1 fruit fly cellular context compared by ENCODE assay signal in genomic region chr3R:13453955-13454354, dm6.
TF ChIP-seq lines count a peak whose summit lies in the region.

No protein-coding gene starts in this region.

TF ChIP-seq in whole organism, embryonic, 481 proteins besides CTCF, POLR2A, EP300 and RAD21 (continued from another document and continues in another):
- TF ChIP-seq Doc2 (GFP tag; IDR thresholded peaks at IDR 0.05; lab: Robert Waterston, UW) (no peak), CG9932 (GFP tag; IDR thresholded peaks at IDR 0.05; lab: Robert Waterston, UW) (peak; percentile 90), zfh2 (GFP tag; optimal IDR thresholded peaks at IDR 0.05; lab: Kevin White, UChicago) (peak; percentile 59), tll (GFP tag; optimal IDR thresholded peaks at IDR 0.05; lab: Kevin White, UChicago) (no peak), CG8944 (GFP tag; optimal IDR thresholded peaks at IDR 0.05; lab: Kevin White, UChicago) (peak; percentile 32), gro (GFP tag; optimal IDR thresholded peaks at IDR 0.05; lab: Kevin White, UChicago) (peak; percentile 77), Meics (GFP tag; optimal IDR thresholded peaks at IDR 0.05; lab: Kevin White, UChicago) (peak; percentile 81), CG10366 (GFP tag; IDR thresholded peaks at IDR 0.05; lab: Robert Waterston, UW) (peak; percentile 67), ttk (GFP tag; IDR thresholded peaks at IDR 0.05; lab: Robert Waterston, UW) (peak; percentile 39), CG9609 (GFP tag; optimal IDR thresholded peaks at IDR 0.05; lab: Kevin White, UChicago) (peak; percentile 31), CG11696 (GFP tag; IDR thresholded peaks at IDR 0.05; lab: Robert Waterston, UW) (0 out of 2 replicates have a peak, but pooled peaks have one; percentile 48), CG1792 (GFP tag; optimal IDR thresholded peaks at IDR 0.05; lab: Kevin White, UChicago) (no peak), CG11504 (tag; optimal IDR thresholded peaks at IDR 0.05; lab: Kevin White, UChicago) (no peak), B-H1 (GFP tag; IDR thresholded peaks at IDR 0.05; lab: Robert Waterston, UW) (peak; percentile 57), CG1602 (GFP tag; optimal IDR thresholded peaks at IDR 0.05; lab: Kevin White, UChicago) (peak; percentile 49), NK7.1 (GFP tag; optimal IDR thresholded peaks at IDR 0.05; lab: Kevin White, UChicago) (no peak), pho (GFP tag; optimal IDR thresholded peaks at IDR 0.05; lab: Kevin White, UChicago) (peak; percentile 49), Dad (GFP tag; optimal IDR thresholded peaks at IDR 0.05; lab: Kevin White, UChicago) (no peak), Hr51 (GFP tag; optimal IDR thresholded peaks at IDR 0.05; lab: Kevin White, UChicago) (peak in 1 of 2 experiments; percentile 67), mirr (GFP tag; optimal IDR thresholded peaks at IDR 0.05; lab: Kevin White, UChicago) (no peak), tap (tag; optimal IDR thresholded peaks at IDR 0.05; lab: Kevin White, UChicago) (no peak), sens (GFP tag; lab: Kevin White, UChicago) (peak; percentile 90), HLH4C (GFP tag; IDR thresholded peaks at IDR 0.05; lab: Robert Waterston, UW; ENCODE audit: partially characterized antibody) (no peak), CG7745 (tag; optimal IDR thresholded peaks at IDR 0.05; lab: Kevin White, UChicago) (no peak), CG13624 (GFP tag; optimal IDR thresholded peaks at IDR 0.05; lab: Kevin White, UChicago) (peak; percentile 67), CG17361 (GFP tag; IDR thresholded peaks at IDR 0.05; lab: Robert Waterston, UW) (peak; percentile 67), lab (GFP tag; optimal IDR thresholded peaks at IDR 0.05; lab: Kevin White, UChicago) (peak; percentile 81), Blimp-1 (GFP tag; optimal IDR thresholded peaks at IDR 0.05; lab: Kevin White, UChicago) (peak; percentile 80), CG30020 (tag; optimal IDR thresholded peaks at IDR 0.05; lab: Kevin White, UChicago) (no peak), TFAM (GFP tag; optimal IDR thresholded peaks at IDR 0.05; lab: Kevin White, UChicago) (no peak), tna (GFP tag; IDR thresholded peaks at IDR 0.05; lab: Robert Waterston, UW; ENCODE audit: partially characterized antibody) (no peak), gcm2 (GFP tag; optimal IDR thresholded peaks at IDR 0.05; lab: Kevin White, UChicago) (peak; percentile 40), Ssrp (tag; optimal IDR thresholded peaks at IDR 0.05; lab: Kevin White, UChicago) (peak; percentile 67), CG12942 (GFP tag; optimal IDR thresholded peaks at IDR 0.05; lab: Kevin White, UChicago) (peak; percentile 22), CG16813 (GFP tag; IDR thresholded peaks at IDR 0.05; lab: Robert Waterston, UW; ENCODE audit: partially characterized antibody) (no peak), Dp (GFP tag; optimal IDR thresholded peaks at IDR 0.05; lab: Kevin White, UChicago) (no peak), Deaf1 (tag; optimal IDR thresholded peaks at IDR 0.05; lab: Kevin White, UChicago) (no peak), D (optimal IDR thresholded peaks at IDR 0.05; lab: Kevin White, UChicago) (no peak), D (GFP tag; optimal IDR thresholded peaks at IDR 0.05; lab: Kevin White, UChicago) (peak; percentile 49), NC2α (GFP tag; optimal IDR thresholded peaks at IDR 0.05; lab: Kevin White, UChicago) (no peak), Sin3A (optimal IDR thresholded peaks at IDR 0.05; lab: Kevin White, UChicago) (no peak), br (optimal IDR thresholded peaks at IDR 0.05; lab: Kevin White, UChicago) (no peak), Dip2 (GFP tag; IDR thresholded peaks at IDR 0.05; lab: Robert Waterston, UW) (no peak), ro (GFP tag; IDR thresholded peaks at IDR 0.05; lab: Robert Waterston, UW) (no peak), Dll (GFP tag; IDR thresholded peaks at IDR 0.05; lab: Robert Waterston, UW; ENCODE audit: partially characterized antibody) (no peak), dysf (GFP tag; IDR thresholded peaks at IDR 0.05; lab: Robert Waterston, UW) (peak; percentile 87), Xbp1 (GFP tag; optimal IDR thresholded peaks at IDR 0.05; lab: Kevin White, UChicago) (peak; percentile 64), zen2 (GFP tag; IDR thresholded peaks at IDR 0.05; lab: Robert Waterston, UW; ENCODE audit: partially characterized antibody) (no peak), ara (GFP tag; IDR thresholded peaks at IDR 0.05; lab: Robert Waterston, UW) (no peak), bab2 (GFP tag; optimal IDR thresholded peaks at IDR 0.05; lab: Kevin White, UChicago) (peak; percentile 67), CG6813 (GFP tag; optimal IDR thresholded peaks at IDR 0.05; lab: Kevin White, UChicago) (peak; percentile 30), BtbVII (GFP tag; optimal IDR thresholded peaks at IDR 0.05; lab: Kevin White, UChicago) (peak; percentile 66), ems (GFP tag; optimal IDR thresholded peaks at IDR 0.05; lab: Kevin White, UChicago) (peak; percentile 12), chinmo (GFP tag; IDR thresholded peaks at IDR 0.05; lab: Robert Waterston, UW; ENCODE audit: partially characterized antibody) (no peak), CG2678 (tag; optimal IDR thresholded peaks at IDR 0.05; lab: Kevin White, UChicago) (peak; percentile 87), vvl (GFP tag; IDR thresholded peaks at IDR 0.05; lab: Robert Waterston, UW) (peak; percentile 88), Fer1 (GFP tag; optimal IDR thresholded peaks at IDR 0.05; lab: Kevin White, UChicago) (no peak), ci (GFP tag; IDR thresholded peaks at IDR 0.05; lab: Robert Waterston, UW) (peak; percentile 57; the same call in 1 of the 3 replicates), bcd (GFP tag; optimal IDR thresholded peaks at IDR 0.05; lab: Kevin White, UChicago) (peak; percentile 73), nerfin-2 (GFP tag; IDR thresholded peaks at IDR 0.05; lab: Robert Waterston, UW; ENCODE audit: partially characterized antibody) (no peak), tx (GFP tag; optimal IDR thresholded peaks at IDR 0.05; lab: Kevin White, UChicago) (peak; percentile 35), Kr (GFP tag; optimal IDR thresholded peaks at IDR 0.05; lab: Kevin White, UChicago) (no peak), CG5245 (GFP tag; optimal IDR thresholded peaks at IDR 0.05; lab: Kevin White, UChicago) (peak; percentile 13), Ada2b (GFP tag; IDR thresholded peaks at IDR 0.05; lab: Robert Waterston, UW) (peak; percentile 76), ssp (GFP tag; IDR thresholded peaks at IDR 0.05; lab: Robert Waterston, UW) (peak; percentile 65), trem (tag; optimal IDR thresholded peaks at IDR 0.05; lab: Kevin White, UChicago) (peak; percentile 26), Scr (GFP tag; IDR thresholded peaks at IDR 0.05; lab: Robert Waterston, UW; ENCODE audit: partially characterized antibody) (no peak), bigmax (GFP tag; optimal IDR thresholded peaks at IDR 0.05; lab: Kevin White, UChicago) (no peak), Rfx (GFP tag; IDR thresholded peaks at IDR 0.05; lab: Robert Waterston, UW) (peak; percentile 88), Dek (tag; optimal IDR thresholded peaks at IDR 0.05; lab: Kevin White, UChicago) (peak; percentile 75), CG10543 (GFP tag; optimal IDR thresholded peaks at IDR 0.05; lab: Kevin White, UChicago) (peak; percentile 13), CoRest (tag; optimal IDR thresholded peaks at IDR 0.05; lab: Kevin White, UChicago) (peak; percentile 75), Atf6 (GFP tag; IDR thresholded peaks at IDR 0.05; lab: Robert Waterston, UW) (peak; percentile 73; the same call in 1 of the 2 replicates), CG18476 (GFP tag; optimal IDR thresholded peaks at IDR 0.05; lab: Kevin White, UChicago) (peak; percentile 60), CG16863 (GFP tag; optimal IDR thresholded peaks at IDR 0.05; lab: Kevin White, UChicago) (peak; percentile 46), HLH54F (GFP tag; optimal IDR thresholded peaks at IDR 0.05; lab: Kevin White, UChicago) (peak; percentile 58), wek (GFP tag; optimal IDR thresholded peaks at IDR 0.05; lab: Kevin White, UChicago) (no peak), gce (GFP tag; IDR thresholded peaks at IDR 0.05; lab: Robert Waterston, UW) (no peak), gsb (GFP tag; IDR thresholded peaks at IDR 0.05; lab: Robert Waterston, UW) (peak; percentile 80), sob (GFP tag; IDR thresholded peaks at IDR 0.05; lab: Robert Waterston, UW) (peak; percentile 64), CG6654 (GFP tag; optimal IDR thresholded peaks at IDR 0.05; lab: Kevin White, UChicago) (peak; percentile 13), Eip74EF (GFP tag; optimal IDR thresholded peaks at IDR 0.05; lab: Kevin White, UChicago) (peak in 1 of 2 experiments; percentile 59), stwl (tag; optimal IDR thresholded peaks at IDR 0.05; lab: Kevin White, UChicago) (no peak), CG7372 (GFP tag; IDR thresholded peaks at IDR 0.05; lab: Robert Waterston, UW) (peak; percentile 56), CG3407 (GFP tag; optimal IDR thresholded peaks at IDR 0.05; lab: Kevin White, UChicago) (peak; percentile 21), schlank (tag; optimal IDR thresholded peaks at IDR 0.05; lab: Kevin White, UChicago) (peak; percentile 35), Drgx (GFP tag; IDR thresholded peaks at IDR 0.05; lab: Robert Waterston, UW) (no peak), sr (GFP tag; IDR thresholded peaks at IDR 0.05; lab: Robert Waterston, UW) (no peak), repo (GFP tag; optimal IDR thresholded peaks at IDR 0.05; lab: Kevin White, UChicago) (no peak), CG3838 (GFP tag; optimal IDR thresholded peaks at IDR 0.05; lab: Kevin White, UChicago) (no peak), lola (GFP tag; optimal IDR thresholded peaks at IDR 0.05; lab: Kevin White, UChicago) (peak in 1 of 3 experiments; percentile 49), prd (optimal IDR thresholded peaks at IDR 0.05; lab: Kevin White, UChicago) (no peak), prd (GFP tag; IDR thresholded peaks at IDR 0.05; lab: Robert Waterston, UW) (peak; percentile 69), ind (GFP tag; optimal IDR thresholded peaks at IDR 0.05; lab: Kevin White, UChicago) (peak; percentile 53), cg (GFP tag; optimal IDR thresholded peaks at IDR 0.05; lab: Kevin White, UChicago) (no peak), pnt (GFP tag; optimal IDR thresholded peaks at IDR 0.05; lab: Kevin White, UChicago) (peak; percentile 36), her (GFP tag; optimal IDR thresholded peaks at IDR 0.05; lab: Kevin White, UChicago) (no peak), CG17186 (GFP tag; optimal IDR thresholded peaks at IDR 0.05; lab: Kevin White, UChicago) (no peak), CG13424 (tag; optimal IDR thresholded peaks at IDR 0.05; lab: Kevin White, UChicago) (peak; percentile 64), CG7271 (tag; optimal IDR thresholded peaks at IDR 0.05; lab: Kevin White, UChicago) (no peak), Chrac-16 (GFP tag; optimal IDR thresholded peaks at IDR 0.05; lab: Kevin White, UChicago) (peak; percentile 63), CG16779 (GFP tag; IDR thresholded peaks at IDR 0.05; lab: Robert Waterston, UW) (peak; percentile 56; the same call in 1 of the 2 replicates), ase (GFP tag; IDR thresholded peaks at IDR 0.05; lab: Robert Waterston, UW) (peak; percentile 33; the same call in 2 of the 3 replicates), CG33213 (GFP tag; optimal IDR thresholded peaks at IDR 0.05; lab: Kevin White, UChicago) (no peak), btn (GFP tag; optimal IDR thresholded peaks at IDR 0.05; lab: Kevin White, UChicago) (no peak), Poxn (GFP tag; IDR thresholded peaks at IDR 0.05; lab: Robert Waterston, UW) (no peak), run (tag; optimal IDR thresholded peaks at IDR 0.05; lab: Kevin White, UChicago) (peak; percentile 2), gcm (GFP tag; optimal IDR thresholded peaks at IDR 0.05; lab: Kevin White, UChicago) (peak; percentile 32), cwo (GFP tag; optimal IDR thresholded peaks at IDR 0.05; lab: Kevin White, UChicago) (peak; percentile 67), grau (tag; optimal IDR thresholded peaks at IDR 0.05; lab: Kevin White, UChicago) (peak; percentile 80), CG6854 (GFP tag; optimal IDR thresholded peaks at IDR 0.05; lab: Kevin White, UChicago) (peak; percentile 35), CG15514 (GFP tag; optimal IDR thresholded peaks at IDR 0.05; lab: Kevin White, UChicago) (peak; percentile 53), Tbp (GFP tag; optimal IDR thresholded peaks at IDR 0.05; lab: Kevin White, UChicago) (no peak), fu2 (GFP tag; optimal IDR thresholded peaks at IDR 0.05; lab: Kevin White, UChicago) (peak; percentile 23), hbn (GFP tag; IDR thresholded peaks at IDR 0.05; lab: Robert Waterston, UW; ENCODE audit: partially characterized antibody) (no peak), Hmr (GFP tag; optimal IDR thresholded peaks at IDR 0.05; lab: Kevin White, UChicago) (peak; percentile 73), inv (GFP tag; IDR thresholded peaks at IDR 0.05; lab: Robert Waterston, UW; ENCODE audit: partially characterized antibody) (no peak), pros (GFP tag; optimal IDR thresholded peaks at IDR 0.05; lab: Kevin White, UChicago) (no peak), CG1647 (GFP tag; optimal IDR thresholded peaks at IDR 0.05; lab: Kevin White, UChicago) (peak; percentile 52), tio (GFP tag; optimal IDR thresholded peaks at IDR 0.05; lab: Kevin White, UChicago) (peak; percentile 30), Hand (GFP tag; optimal IDR thresholded peaks at IDR 0.05; lab: Kevin White, UChicago) (no peak), CHES-1-like (GFP tag; optimal IDR thresholded peaks at IDR 0.05; lab: Kevin White, UChicago) (peak; percentile 36), sim (GFP tag; IDR thresholded peaks at IDR 0.05; lab: Robert Waterston, UW) (no peak), chm (GFP tag; IDR thresholded peaks at IDR 0.05; lab: Robert Waterston, UW) (peak; percentile 58; the same call in 1 of the 2 replicates), danr (GFP tag; IDR thresholded peaks at IDR 0.05; lab: Robert Waterston, UW) (peak; percentile 44), YL-1 (GFP tag; optimal IDR thresholded peaks at IDR 0.05; lab: Kevin White, UChicago) (no peak), CrebB (tag; optimal IDR thresholded peaks at IDR 0.05; lab: Kevin White, UChicago) (peak; percentile 20), Neu2 (GFP tag; optimal IDR thresholded peaks at IDR 0.05; lab: Kevin White, UChicago; ENCODE audit: borderline replicate concordance) (no peak), CG3726 (GFP tag; IDR thresholded peaks at IDR 0.05; lab: Robert Waterston, UW) (0 out of 3 replicates have a peak, but pooled peaks have one; percentile 62), Ets65A (GFP tag; lab: Kevin White, UChicago) (peak; percentile 46), sug (tag; optimal IDR thresholded peaks at IDR 0.05; lab: Kevin White, UChicago) (no peak), CG7839 (tag; optimal IDR thresholded peaks at IDR 0.05; lab: Kevin White, UChicago) (peak; percentile 84), Opbp (GFP tag; IDR thresholded peaks at IDR 0.05; lab: Robert Waterston, UW; ENCODE audit: partially characterized antibody) (no peak)
